Worm (Caenorhabditis elegans) whole organism, L3 larva: ENCODE results near the gene F45E12.5.

Source experiments
- R02D3.7 ChIP-seq: fragments of 150-350 bp; optimal IDR thresholded peaks from 2 replicates; lab custom pipeline; 2014; ENCODE audit warnings: missing biosample characterization, missing genetic modification characterization
- ama-1 ChIP-seq: fragments of 150-350 bp; optimal IDR thresholded peaks from 2 replicates; lab custom pipeline; 2018
- ceh-16 ChIP-seq: sonication (generic microtip); optimal IDR thresholded peaks from 2 replicates; lab custom pipeline; 2017; ENCODE audit warnings: missing biosample characterization, missing genetic modification characterization
- ceh-28 ChIP-seq: fragments of 150-350 bp; optimal IDR thresholded peaks from 2 replicates; lab custom pipeline; 2014; ENCODE audit warnings: missing biosample characterization, missing genetic modification reagents, missing genetic modification characterization
- ceh-82 ChIP-seq: fragments of 150-350 bp; optimal IDR thresholded peaks from 2 replicates; lab custom pipeline; 2014; ENCODE audit warnings: missing biosample characterization, missing genetic modification characterization
- daf-12 ChIP-seq: fragments of 150-350 bp; optimal IDR thresholded peaks from 2 replicates; lab custom pipeline; 2014; ENCODE audit warnings: missing biosample characterization, missing genetic modification reagents, missing genetic modification characterization
- egl-27 ChIP-seq: sonication (generic microtip); optimal IDR thresholded peaks from 4 replicates; lab custom pipeline; 2017; ENCODE audit warnings: missing biosample characterization, missing genetic modification reagents, missing genetic modification characterization
- egl-5 ChIP-seq: fragments of 150-350 bp; optimal IDR thresholded peaks from 2 replicates; lab custom pipeline; 2017; ENCODE audit warnings: missing biosample characterization, missing genetic modification reagents, missing genetic modification characterization, inconsistent platforms
- elt-1 ChIP-seq: fragments of 150-350 bp; optimal IDR thresholded peaks from 2 replicates; lab custom pipeline; 2014; ENCODE audit warnings: missing biosample characterization, missing genetic modification characterization
- elt-2 ChIP-seq: sonication (generic microtip); optimal IDR thresholded peaks from 2 replicates; lab custom pipeline; 2016; ENCODE audit warnings: missing genetic modification reagents, mild to moderate bottlenecking, missing genetic modification characterization, missing compliant biosample characterization
- elt-3 ChIP-seq, 3 experiments: fragments of 150-350 bp in 1 of 3; sonication (generic microtip) in 2 of 3; optimal IDR thresholded peaks; 2 replicates in 2 of 3; 4 replicates in 1 of 3; lab custom pipeline; 2014 to 2017; ENCODE audit warnings: missing biosample characterization in 3 of 3, missing genetic modification characterization in 3 of 3
- eor-1 ChIP-seq, 2 experiments: fragments of 150-350 bp; optimal IDR thresholded peaks; 2 replicates each; lab custom pipeline; 2014 to 2018; ENCODE audit warnings: missing biosample characterization in 2 of 2, missing genetic modification characterization in 2 of 2
- fkh-2 ChIP-seq: fragments of 150-350 bp; optimal IDR thresholded peaks from 2 replicates; lab custom pipeline; 2014; ENCODE audit warnings: missing biosample characterization, missing genetic modification reagents, missing genetic modification characterization
- fos-1 ChIP-seq: fragments of 150-350 bp; optimal IDR thresholded peaks from 2 replicates; lab custom pipeline; 2014; ENCODE audit warnings: missing biosample characterization, missing genetic modification characterization
- hmg-11 ChIP-seq: sonication (generic microtip); optimal IDR thresholded peaks from 2 replicates; lab custom pipeline; 2016; ENCODE audit warnings: missing genetic modification characterization, missing compliant biosample characterization
- lin-39 ChIP-seq: fragments of 150-350 bp; optimal IDR thresholded peaks from 2 replicates; lab custom pipeline; 2018; ENCODE audit warnings: missing biosample characterization, missing genetic modification reagents, missing genetic modification characterization
- lsy-12 ChIP-seq: sonication (generic microtip); optimal IDR thresholded peaks from 2 replicates; lab custom pipeline; 2016; ENCODE audit warnings: mild to moderate bottlenecking, missing genetic modification characterization, missing compliant biosample characterization
- mml-1 ChIP-seq: fragments of 150-350 bp; sonication (generic microtip); optimal IDR thresholded peaks from 3 replicates; lab custom pipeline; 2014; ENCODE audit warnings: missing biosample characterization, missing genetic modification characterization
- nfya-1 ChIP-seq: sonication (generic microtip); optimal IDR thresholded peaks from 2 replicates; lab custom pipeline; 2017; ENCODE audit warnings: missing genetic modification characterization, mild to moderate bottlenecking, missing compliant biosample characterization, antibody characterized with exemption, moderate library complexity; ENCODE audit not compliant: insufficient read depth
- nhr-12 ChIP-seq: fragments of 150-350 bp; optimal IDR thresholded peaks from 2 replicates; lab custom pipeline; 2014; ENCODE audit warnings: missing biosample characterization, missing genetic modification characterization
- nhr-23 ChIP-seq: fragments of 150-350 bp; optimal IDR thresholded peaks from 2 replicates; lab custom pipeline; 2014; ENCODE audit warnings: missing biosample characterization, missing genetic modification reagents, missing genetic modification characterization
- nhr-25 ChIP-seq: sonication (generic microtip); optimal IDR thresholded peaks from 2 replicates; lab custom pipeline; 2017; ENCODE audit warnings: missing biosample characterization, missing genetic modification characterization
- nhr-43 ChIP-seq: sonication (generic microtip); optimal IDR thresholded peaks from 2 replicates; lab custom pipeline; 2016; ENCODE audit warnings: mild to moderate bottlenecking, missing genetic modification characterization, missing compliant biosample characterization; ENCODE audit not compliant: poor library complexity, severe bottlenecking
- nhr-67 ChIP-seq: fragments of 150-350 bp; optimal IDR thresholded peaks from 2 replicates; lab custom pipeline; 2014; ENCODE audit warnings: missing biosample characterization, missing genetic modification characterization
- nhr-76 ChIP-seq: fragments of 150-350 bp; sonication (generic microtip); optimal IDR thresholded peaks from 5 replicates; lab custom pipeline; 2014; ENCODE audit warnings: missing biosample characterization, missing genetic modification characterization
- nhr-77 ChIP-seq: fragments of 150-350 bp; optimal IDR thresholded peaks from 2 replicates; lab custom pipeline; 2014; ENCODE audit warnings: missing biosample characterization, missing genetic modification characterization
- pha-4 ChIP-seq: fragments of 150-350 bp; optimal IDR thresholded peaks from 2 replicates; lab custom pipeline; 2014; ENCODE audit warnings: missing biosample characterization, missing genetic modification reagents, missing genetic modification characterization
- pqm-1 ChIP-seq: fragments of 150-350 bp; optimal IDR thresholded peaks from 2 replicates; lab custom pipeline; 2017; ENCODE audit warnings: missing biosample characterization, missing genetic modification characterization, inconsistent platforms
- skn-1 ChIP-seq: fragments of 150-350 bp; optimal IDR thresholded peaks from 2 replicates; lab custom pipeline; 2014; ENCODE audit warnings: missing biosample characterization, missing genetic modification characterization
- tbx-2 ChIP-seq: sonication (generic microtip); optimal IDR thresholded peaks from 2 replicates; lab custom pipeline; 2016; ENCODE audit warnings: mild to moderate bottlenecking, missing genetic modification characterization, missing compliant biosample characterization
- unc-62 ChIP-seq: fragments of 150-350 bp; sonication (generic microtip); optimal IDR thresholded peaks from 4 replicates; lab custom pipeline; 2014; ENCODE audit warnings: missing biosample characterization, missing genetic modification reagents, missing genetic modification characterization
- zag-1 ChIP-seq: fragments of 150-350 bp; optimal IDR thresholded peaks from 2 replicates; lab custom pipeline; 2014; ENCODE audit warnings: missing biosample characterization, missing genetic modification characterization
- ztf-4 ChIP-seq: fragments of 150-350 bp; optimal IDR thresholded peaks from 2 replicates; lab custom pipeline; 2014; ENCODE audit warnings: missing biosample characterization, missing genetic modification characterization

F45E12.5 gene

DNA sequence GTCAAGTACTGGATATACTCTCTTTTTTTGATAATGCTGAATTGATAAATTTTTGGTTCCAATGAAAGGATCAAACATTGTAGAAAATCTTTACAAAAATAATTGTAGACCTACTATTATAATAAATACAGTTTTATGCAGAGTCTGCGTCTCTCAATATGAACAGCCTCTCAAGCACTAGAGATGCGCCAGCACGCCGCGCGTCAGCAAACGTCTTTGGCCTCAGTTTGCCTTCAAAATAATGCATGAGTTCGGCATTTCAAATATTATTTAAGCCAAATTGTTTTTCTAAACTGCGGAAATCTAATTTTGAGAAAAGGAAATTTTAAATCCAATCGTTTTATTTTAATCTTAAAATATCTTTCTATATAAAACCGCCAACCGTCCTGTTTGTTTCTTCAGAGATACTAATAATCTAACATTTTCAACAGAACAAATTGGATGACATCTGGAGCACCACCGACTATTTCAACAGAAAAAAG lies 8.2 kb downstream of the F45E12.5 start, which contains the start of gene cul-4 (continued):
- TF ChIP-seq nhr-25 (tag; lab: Kevin White, UChicago) (peak; percentile 69), ceh-16 (no peak), nhr-67 (no peak), R02D3.7 (tag; lab: Kevin White, UChicago) (peak; percentile 53), lin-39 (tag; lab: Kevin White, UChicago) (no peak)
- TF ChIP-seq, all 47 proteins: peak for 9

DNA sequence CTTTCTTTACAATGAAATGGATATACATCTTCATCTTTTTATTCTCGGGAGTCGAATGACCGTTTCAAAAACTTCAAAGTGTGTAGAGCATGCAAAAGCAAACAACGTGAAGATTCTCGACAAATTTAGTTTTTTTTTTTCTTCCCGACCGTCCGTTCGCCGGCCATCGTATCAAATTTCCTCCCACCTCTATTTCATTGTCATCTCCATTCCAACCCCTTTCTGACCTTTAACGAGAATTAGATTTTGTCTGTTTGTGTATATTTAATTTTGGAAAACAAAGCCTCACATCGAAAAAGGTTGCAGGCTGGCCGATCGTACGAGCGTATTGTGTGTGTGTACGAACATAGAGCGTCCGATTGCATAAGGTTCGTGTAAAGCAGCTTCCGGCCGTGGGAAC lies 10.9 kb downstream of the F45E12.5 start, which contains the start of gene C30G12.1:
Gene C30G12.1 (plus strand): TSS at position 301 of the 400 bp plus-strand sequence.
- TF ChIP-seq R02D3.7 (tag; lab: Kevin White, UChicago) = no peak
- TF ChIP-seq ztf-4 = no peak
- TF ChIP-seq zag-1 = no peak
- no peak for TF ChIP-seq eor-1 (tag; optimal IDR thresholded peaks at IDR 0.05; lab: Kevin White, UChicago)
- no peak for TF ChIP-seq mml-1 (tag; lab: Kevin White, UChicago)
- TF ChIP-seq ceh-28 (tag; lab: Kevin White, UChicago) = no peak
- no peak for TF ChIP-seq tbx-2 (tag; lab: Kevin White, UChicago)
- no peak for TF ChIP-seq lin-39 (tag; lab: Kevin White, UChicago)
- no peak for TF ChIP-seq hmg-11 (tag; lab: Kevin White, UChicago)
- TF ChIP-seq fos-1 (tag; lab: Kevin White, UChicago) = no peak
- TF ChIP-seq nhr-12 (tag; lab: Kevin White, UChicago) = no peak
- no peak for TF ChIP-seq nhr-77 (tag; lab: Kevin White, UChicago)
- no peak for TF ChIP-seq nhr-76
- no peak for TF ChIP-seq elt-1 (tag; lab: Kevin White, UChicago)
- TF ChIP-seq elt-2 (tag; lab: Kevin White, UChicago) = no peak
- TF ChIP-seq, all 47 proteins: peak for 0

ce11 chrII:7298197-7298682 lies 11.7 kb downstream of the F45E12.5 start, which contains the start of gene puf-8:
Gene puf-8, minus strand, starts transcription at chrII:7298247.
- TF ChIP-seq nhr-76 (no peak), fos-1 (tag; lab: Kevin White, UChicago) (no peak), pqm-1 (tag; lab: Kevin White, UChicago) (no peak), daf-12 (tag; lab: Kevin White, UChicago) (no peak), tbx-2 (tag; lab: Kevin White, UChicago) (no peak), skn-1 (tag; lab: Kevin White, UChicago) (no peak), ceh-16 (no peak), egl-5 (tag; lab: Kevin White, UChicago) (no peak), elt-2 (tag; lab: Kevin White, UChicago) (no peak), zag-1 (no peak), lsy-12 (tag; lab: Kevin White, UChicago) (no peak), nhr-77 (tag; lab: Kevin White, UChicago) (no peak), nfya-1 (tag; lab: Kevin White, UChicago) (no peak)
- TF ChIP-seq, all 47 proteins: peak for 0

DNA sequence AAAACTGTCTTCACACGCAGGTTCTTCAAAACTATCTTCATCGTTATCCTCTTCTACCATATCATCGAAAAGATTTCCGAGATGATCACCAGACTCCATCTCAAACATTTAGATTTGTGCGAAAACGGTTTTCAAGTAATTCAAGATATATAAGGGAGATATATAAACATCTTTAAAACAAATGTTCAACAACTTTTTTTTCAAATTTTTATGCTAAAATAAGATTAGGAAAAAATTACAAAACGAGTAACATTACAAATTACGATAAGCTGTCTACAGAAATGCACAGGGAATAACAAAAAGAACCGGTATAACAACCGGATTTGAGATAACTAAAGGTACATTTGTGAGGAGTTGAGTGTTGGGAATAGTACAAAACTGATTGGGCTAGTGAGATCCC lies 14.0 kb downstream of the F45E12.5 start, which contains the start of gene C30G12.6:
Gene C30G12.6 (minus strand): TSS at position 101 of the 400 bp plus-strand sequence.
- TF ChIP-seq ama-1 (lab: Kevin White, UChicago) (no peak), ceh-16 (no peak)

- TF ChIP-seq ceh-82 (no peak), egl-27 (no peak), fkh-2 (no peak), pqm-1 (tag; lab: Kevin White, UChicago) (peak; percentile 92), elt-2 (tag; lab: Kevin White, UChicago) (peak; percentile 85)
Observed at ce11 chrII:7289923-7290476, 19.9 kb downstream of the F45E12.5 start, which contains the start of gene C30G12.2. Gene C30G12.2, plus strand, starts transcription at chrII:7290426.

DNA sequence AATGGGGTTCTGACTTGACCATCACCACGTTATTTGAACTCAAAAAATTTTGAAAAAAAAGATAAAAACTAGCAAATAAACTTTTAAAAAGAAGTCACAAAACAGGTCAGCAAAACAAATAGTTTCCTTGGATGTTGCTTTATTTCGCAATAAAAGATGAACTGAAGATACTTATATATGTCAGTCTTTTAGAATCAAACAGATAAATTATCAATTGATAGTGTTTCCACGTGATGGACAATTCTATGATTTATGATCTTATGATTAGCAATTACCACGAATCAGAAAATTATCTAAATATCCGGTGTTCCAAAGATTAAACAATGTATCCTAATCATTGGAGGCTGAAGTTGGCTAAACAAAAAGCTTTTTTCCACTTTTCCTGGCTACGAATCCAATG lies 22.2 kb downstream of the F45E12.5 start:
- peak; percentile 75 for TF ChIP-seq nhr-43 (tag; lab: Kevin White, UChicago)
- peak; percentile 41 for TF ChIP-seq elt-2 (tag; lab: Kevin White, UChicago)
- TF ChIP-seq pha-4 (tag; lab: Kevin White, UChicago) = peak; percentile 6
- TF ChIP-seq unc-62 (GFP tag; lab: Kevin White, UChicago) = peak; percentile 64
- TF ChIP-seq nhr-25 (tag; lab: Kevin White, UChicago) = peak; percentile 68
- no peak for TF ChIP-seq pqm-1 (tag; lab: Kevin White, UChicago)
- peak; percentile 49 to 57 (median 50) for TF ChIP-seq elt-3 (tag; optimal IDR thresholded peaks at IDR 0.05; lab: Kevin White, UChicago)
- TF ChIP-seq ceh-16 = no peak
- TF ChIP-seq lsy-12 (tag; lab: Kevin White, UChicago) = peak; percentile 37
- TF ChIP-seq nhr-23 = peak; percentile 96
- TF ChIP-seq, all 47 proteins: peak for 8
